Worm (Caenorhabditis elegans) whole organism, late embryonic: ENCODE measurements around the gene Y43F8C.6.
A peak's percentile ranks its signal among the peaks of the same experiment; 100 is the strongest.

ENCODE experiments used
- C08G9.2 ChIP-seq: sonication (generic microtip); optimal IDR thresholded peaks from 2 replicates; lab custom pipeline; 2016; ENCODE audit warnings: mild to moderate bottlenecking, missing genetic modification characterization, moderate library complexity, missing compliant biosample characterization
- C38D4.7 ChIP-seq: fragments of 200-800 bp; sonication (Bioruptor generic); optimal IDR thresholded peaks from 2 replicates; lab custom pipeline; 2018; ENCODE audit warnings: mild to moderate bottlenecking, missing genetic modification characterization, moderate library complexity, missing compliant biosample characterization
- K02D7.2 ChIP-seq: sonication (generic microtip); optimal IDR thresholded peaks from 2 replicates; lab custom pipeline; 2017; ENCODE audit warnings: mild to moderate bottlenecking, missing genetic modification characterization, missing compliant biosample characterization
- T23F11.4 ChIP-seq: fragments of 200-800 bp; sonication (Bioruptor generic); optimal IDR thresholded peaks from 2 replicates; lab custom pipeline; 2018; ENCODE audit warnings: mild to moderate bottlenecking, missing genetic modification characterization, missing compliant biosample characterization
- Y22D7AL.16 ChIP-seq: sonication (generic microtip); optimal IDR thresholded peaks from 2 replicates; lab custom pipeline; 2016; ENCODE audit warnings: missing genetic modification characterization, missing compliant biosample characterization
- ahr-1 ChIP-seq: sonication (generic microtip); optimal IDR thresholded peaks from 2 replicates; lab custom pipeline; 2016; ENCODE audit warnings: missing genetic modification characterization, missing compliant biosample characterization
- ceh-18 ChIP-seq: sonication (generic microtip); optimal IDR thresholded peaks from 2 replicates; lab custom pipeline; 2016; ENCODE audit warnings: missing genetic modification characterization, missing compliant biosample characterization
- ceh-2 ChIP-seq: sonication (generic microtip); optimal IDR thresholded peaks from 2 replicates; lab custom pipeline; 2016; ENCODE audit warnings: missing genotype, missing genetic modification characterization, missing compliant biosample characterization
- ceh-22 ChIP-seq: sonication (generic microtip); optimal IDR thresholded peaks from 2 replicates; lab custom pipeline; 2017; ENCODE audit warnings: missing biosample characterization, missing genetic modification characterization
- ceh-30 ChIP-seq: fragments of 150-350 bp; optimal IDR thresholded peaks from 2 replicates; lab custom pipeline; 2014; ENCODE audit warnings: missing biosample characterization, missing genetic modification characterization
- ceh-34 ChIP-seq: sonication (generic microtip); optimal IDR thresholded peaks from 2 replicates; lab custom pipeline; 2016; ENCODE audit warnings: mild to moderate bottlenecking, missing genetic modification characterization, missing compliant biosample characterization
- ceh-48 ChIP-seq: sonication (generic microtip); optimal IDR thresholded peaks from 2 replicates; lab custom pipeline; 2016; ENCODE audit warnings: missing genetic modification characterization, inconsistent platforms, missing compliant biosample characterization
- dve-1 ChIP-seq: sonication (generic microtip); optimal IDR thresholded peaks from 2 replicates; lab custom pipeline; 2017; ENCODE audit warnings: antibody characterized with exemption, mild to moderate bottlenecking, missing genetic modification characterization, missing compliant biosample characterization
- elt-2 ChIP-seq: sonication (generic microtip); optimal IDR thresholded peaks from 2 replicates; lab custom pipeline; 2016; ENCODE audit warnings: missing genetic modification reagents, missing genetic modification characterization, missing compliant biosample characterization
- elt-4 ChIP-seq: sonication (generic microtip); optimal IDR thresholded peaks from 2 replicates; lab custom pipeline; 2016; ENCODE audit warnings: missing genetic modification characterization, missing compliant biosample characterization
- ets-4 ChIP-seq: sonication (generic microtip); optimal IDR thresholded peaks from 2 replicates; lab custom pipeline; 2016; ENCODE audit warnings: missing genetic modification characterization, missing compliant biosample characterization
- fkh-6 ChIP-seq: sonication (generic microtip); optimal IDR thresholded peaks from 2 replicates; lab custom pipeline; 2016; ENCODE audit warnings: missing genetic modification characterization, missing compliant biosample characterization
- gmeb-2 ChIP-seq: sonication (generic microtip); optimal IDR thresholded peaks from 2 replicates; lab custom pipeline; 2016; ENCODE audit warnings: missing genetic modification characterization, inconsistent platforms, missing compliant biosample characterization
- hlh-15 ChIP-seq: sonication (generic microtip); optimal IDR thresholded peaks from 2 replicates; lab custom pipeline; 2016; ENCODE audit warnings: missing genetic modification characterization, missing compliant biosample characterization
- hlh-6 ChIP-seq: sonication (generic microtip); optimal IDR thresholded peaks from 2 replicates; lab custom pipeline; 2016; ENCODE audit warnings: missing genotype, missing genetic modification characterization, missing compliant biosample characterization
- hlh-8 ChIP-seq: sonication (generic microtip); optimal IDR thresholded peaks from 2 replicates; lab custom pipeline; 2016; ENCODE audit warnings: missing genotype, missing genetic modification characterization, missing compliant biosample characterization
- lin-11 ChIP-seq: fragments of 200-800 bp; sonication (Bioruptor generic); optimal IDR thresholded peaks from 2 replicates; lab custom pipeline; 2018; ENCODE audit warnings: mild to moderate bottlenecking, missing genetic modification characterization, missing compliant biosample characterization
- madf-2 ChIP-seq: sonication (generic microtip); optimal IDR thresholded peaks from 2 replicates; lab custom pipeline; 2017; ENCODE audit warnings: missing genetic modification characterization, missing compliant biosample characterization
- nfya-1 ChIP-seq: sonication (generic microtip); optimal IDR thresholded peaks from 2 replicates; lab custom pipeline; 2017; ENCODE audit warnings: missing genetic modification characterization, mild to moderate bottlenecking, missing compliant biosample characterization, antibody characterized with exemption, moderate library complexity
- nhr-11 ChIP-seq: fragments of 150-350 bp; optimal IDR thresholded peaks from 2 replicates; lab custom pipeline; 2014; ENCODE audit warnings: missing biosample characterization, missing genetic modification characterization
- pax-1 ChIP-seq: fragments of 150-350 bp; optimal IDR thresholded peaks from 2 replicates; lab custom pipeline; 2014; ENCODE audit warnings: missing biosample characterization, missing genetic modification characterization
- pqm-1 ChIP-seq: sonication (generic microtip); optimal IDR thresholded peaks from 2 replicates; lab custom pipeline; 2016; ENCODE audit warnings: missing genetic modification characterization, missing compliant biosample characterization
- pros-1 ChIP-seq: fragments of 150-350 bp; optimal IDR thresholded peaks from 2 replicates; lab custom pipeline; 2014; ENCODE audit warnings: missing biosample characterization, missing genetic modification reagents, missing genetic modification characterization
- rnt-1 ChIP-seq: sonication (generic microtip); optimal IDR thresholded peaks from 2 replicates; lab custom pipeline; 2016; ENCODE audit warnings: missing genetic modification characterization, missing compliant biosample characterization
- sox-2 ChIP-seq: fragments of 200-800 bp; sonication (Bioruptor generic); IDR thresholded peaks from 2 replicates; pipeline ENCODE4 v1.3.6; 2022; ENCODE audit warnings: missing genetic modification reagents, missing genetic modification characterization, missing compliant biosample characterization
- sox-4 ChIP-seq: sonication (generic microtip); optimal IDR thresholded peaks from 2 replicates; lab custom pipeline; 2017; ENCODE audit warnings: mild to moderate bottlenecking, missing genetic modification characterization, inconsistent platforms, missing compliant biosample characterization
- ttx-3 ChIP-seq: sonication (generic microtip); optimal IDR thresholded peaks from 2 replicates; lab custom pipeline; 2016; ENCODE audit warnings: missing genetic modification reagents, missing genetic modification characterization, missing compliant biosample characterization
- unc-42 ChIP-seq: sonication (generic microtip); optimal IDR thresholded peaks from 2 replicates; lab custom pipeline; 2016; ENCODE audit warnings: missing genotype, missing genetic modification characterization, missing compliant biosample characterization
- unc-86 ChIP-seq: sonication (generic microtip); optimal IDR thresholded peaks from 2 replicates; lab custom pipeline; 2016; ENCODE audit warnings: missing genetic modification characterization, missing compliant biosample characterization
- zip-5 ChIP-seq: sonication (generic microtip); optimal IDR thresholded peaks from 2 replicates; lab custom pipeline; 2016; ENCODE audit warnings: missing genetic modification characterization, missing compliant biosample characterization
- ztf-16 ChIP-seq: sonication (generic microtip); optimal IDR thresholded peaks from 2 replicates; lab custom pipeline; 2017; ENCODE audit warnings: missing genetic modification characterization, missing compliant biosample characterization

Y43F8C.6 gene

ce11 chrV:19640808-19641207 is at the start of gene Y43F8C.6:
TSS of gene Y43F8C.6 (minus strand) at chrV:19640908.
- TF ChIP-seq madf-2 (no peak), nhr-11 (no peak), ceh-18 (tag; lab: Kevin White, UChicago) (no peak), ceh-48 (tag; lab: Kevin White, UChicago) (no peak), ztf-16 (no peak), hlh-15 (tag; lab: Kevin White, UChicago) (no peak), nfya-1 (tag; lab: Kevin White, UChicago) (no peak), sox-4 (tag; lab: Kevin White, UChicago) (no peak), pros-1 (tag; lab: Kevin White, UChicago) (no peak), dve-1 (tag; lab: Kevin White, UChicago) (no peak), pqm-1 (tag; lab: Kevin White, UChicago) (no peak), ceh-34 (tag; lab: Kevin White, UChicago) (no peak)
- TF ChIP-seq, all 69 proteins: peak for 0

- TF ChIP-seq ceh-2 (tag; lab: Kevin White, UChicago) (no peak), T23F11.4 (GFP tag; lab: Kevin White, UChicago) (no peak), C38D4.7 (GFP tag; lab: Kevin White, UChicago) (no peak), hlh-6 (tag; lab: Kevin White, UChicago) (no peak), zip-5 (tag; lab: Kevin White, UChicago) (no peak), sox-4 (tag; lab: Kevin White, UChicago) (no peak), sox-2 (GFP tag; lab: Robert Waterston, UW) (no peak), ceh-48 (tag; lab: Kevin White, UChicago) (no peak), elt-4 (no peak), unc-86 (tag; lab: Kevin White, UChicago) (no peak), ttx-3 (no peak), fkh-6 (tag; lab: Kevin White, UChicago) (no peak), hlh-15 (tag; lab: Kevin White, UChicago) (no peak), ceh-22 (tag; lab: Kevin White, UChicago) (no peak), lin-11 (no peak)
Measured at ce11 chrV:19674543-19674942, 33.8 kb upstream of the Y43F8C.6 start, which contains the start of gene mrp-7. TSS of gene mrp-7 (plus strand) at chrV:19674843.

- TF ChIP-seq elt-2 (tag; lab: Kevin White, UChicago) (peak; percentile 48), C38D4.7 (GFP tag; lab: Kevin White, UChicago) (no peak), gmeb-2 (tag; lab: Kevin White, UChicago) (no peak), hlh-8 (no peak)
- TF ChIP-seq, all 69 proteins: peak for 1
Measured at ce11 chrV:19673298-19673903, 32.7 kb upstream of the Y43F8C.6 start.

- no peak for TF ChIP-seq madf-2
- TF ChIP-seq pax-1 (tag; lab: Kevin White, UChicago) = no peak
- no peak for TF ChIP-seq dve-1 (tag; lab: Kevin White, UChicago)
- no peak for TF ChIP-seq rnt-1 (tag; lab: Kevin White, UChicago)
- TF ChIP-seq hlh-15 (tag; lab: Kevin White, UChicago) = no peak
- no peak for TF ChIP-seq ahr-1 (tag; lab: Kevin White, UChicago)
- no peak for TF ChIP-seq unc-42 (tag; lab: Kevin White, UChicago)
- no peak for TF ChIP-seq K02D7.2 (tag; lab: Kevin White, UChicago)
- no peak for TF ChIP-seq C08G9.2 (tag; lab: Kevin White, UChicago)
- TF ChIP-seq ceh-30 = no peak
- TF ChIP-seq nhr-11 = no peak
- no peak for TF ChIP-seq ztf-16
- TF ChIP-seq ceh-2 (tag; lab: Kevin White, UChicago) = no peak
- TF ChIP-seq pros-1 (tag; lab: Kevin White, UChicago) = no peak
- TF ChIP-seq ets-4 (tag; lab: Kevin White, UChicago) = no peak
- no peak for TF ChIP-seq elt-4
- no peak for TF ChIP-seq Y22D7AL.16 (tag; lab: Kevin White, UChicago)
Measured at ce11 chrV:19672357-19672756, 31.6 kb upstream of the Y43F8C.6 start.
